Fruit fly (Drosophila melanogaster) whole organism, prepupa: Measurements from ENCODE around the gene ind.
A peak's percentile ranks its signal among the peaks of the same experiment; 100 is the strongest.

Experiments used
- CG10631 ChIP-seq: fragments of 200-800 bp; sonication (Bioruptor generic); optimal IDR thresholded peaks from 2 replicates; lab custom pipeline; 2016; ENCODE audit warnings: missing biosample characterization, missing genetic modification characterization
- CG10669 ChIP-seq: fragments of 200-800 bp; sonication (Bioruptor generic); optimal IDR thresholded peaks from 3 replicates; lab custom pipeline; 2018; ENCODE audit warnings: missing biosample characterization, mild to moderate bottlenecking, missing genetic modification characterization, moderate library complexity
- CG16779 ChIP-seq: fragments of 200-800 bp; sonication (Bioruptor generic); optimal IDR thresholded peaks from 3 replicates; lab custom pipeline; 2017; ENCODE audit warnings: missing biosample characterization, mild to moderate bottlenecking, missing genetic modification characterization
- CG3032 ChIP-seq: fragments of 200-800 bp; optimal IDR thresholded peaks from 2 replicates; lab custom pipeline; 2019; ENCODE audit warnings: missing biosample characterization, mild to moderate bottlenecking, missing genetic modification characterization, moderate library complexity
- CG6792 ChIP-seq: fragments of 200-800 bp; sonication (Bioruptor generic); optimal IDR thresholded peaks from 3 replicates; lab custom pipeline; 2016; ENCODE audit warnings: missing biosample characterization, missing genetic modification characterization
- CG7368 ChIP-seq: fragments of 200-800 bp; sonication (Bioruptor generic); optimal IDR thresholded peaks from 3 replicates; lab custom pipeline; 2016; ENCODE audit warnings: missing biosample characterization, missing genetic modification characterization
- Met ChIP-seq: fragments of 200-800 bp; sonication (Bioruptor generic); optimal IDR thresholded peaks from 3 replicates; lab custom pipeline; 2016; ENCODE audit warnings: missing biosample characterization, missing genetic modification characterization
- Smox ChIP-seq: fragments of 200-800 bp; sonication (Bioruptor generic); optimal IDR thresholded peaks from 3 replicates; lab custom pipeline; 2016; ENCODE audit warnings: missing biosample characterization, missing genetic modification characterization
- cyc ChIP-seq: fragments of 200-800 bp; sonication (Bioruptor generic); optimal IDR thresholded peaks from 3 replicates; lab custom pipeline; 2016; ENCODE audit warnings: missing biosample characterization, missing genetic modification characterization
- dac ChIP-seq: fragments of 200-800 bp; sonication (Bioruptor generic); optimal IDR thresholded peaks from 2 replicates; lab custom pipeline; 2017; ENCODE audit warnings: missing biosample characterization, mild to moderate bottlenecking, missing genetic modification characterization
- net ChIP-seq: fragments of 200-800 bp; sonication (Bioruptor generic); optimal IDR thresholded peaks from 3 replicates; lab custom pipeline; 2016; ENCODE audit warnings: missing biosample characterization, missing genetic modification characterization
- salr ChIP-seq, 2 experiments: fragments of 200-800 bp; sonication (Bioruptor generic); optimal IDR thresholded peaks; 3 replicates each; lab custom pipeline; 2016 to 2018; ENCODE audit warnings: missing biosample characterization in 2 of 2, missing genetic modification characterization in 2 of 2, mild to moderate bottlenecking in 1 of 2

dm6 chr3L:15013957-15014692 lies 29.6 kb downstream of the ind start, which contains the start of gene Reck:
- TF ChIP-seq CG16779 (tag; lab: Kevin White, UChicago) = peak; percentile 85
- TF ChIP-seq Smox (GFP tag; lab: Kevin White, UChicago) = peak; percentile 79
- peak; percentile 85 for TF ChIP-seq Met (GFP tag; lab: Kevin White, UChicago)
- peak; percentile 68 for TF ChIP-seq cyc (GFP tag; lab: Kevin White, UChicago)
- TF ChIP-seq CG10669 (GFP tag; lab: Kevin White, UChicago) = peak; percentile 87
- TF ChIP-seq CG3032 (tag; lab: Kevin White, UChicago) = peak; percentile 83
- TF ChIP-seq dac (GFP tag; lab: Kevin White, UChicago) = peak; percentile 70
- peak; percentile 85 for TF ChIP-seq CG7368 (GFP tag; lab: Kevin White, UChicago)
- TF ChIP-seq CG6792 (GFP tag; lab: Kevin White, UChicago) = peak; percentile 74
- peak; percentile 88 for TF ChIP-seq CG10631
- peak; percentile 93 for TF ChIP-seq net
- peak; percentile 67 to 82 for TF ChIP-seq salr (GFP tag; optimal IDR thresholded peaks at IDR 0.05; lab: Kevin White, UChicago)
